Worm (Caenorhabditis elegans): ENCODE measurements around the gene ZK355.3.

DNA sequence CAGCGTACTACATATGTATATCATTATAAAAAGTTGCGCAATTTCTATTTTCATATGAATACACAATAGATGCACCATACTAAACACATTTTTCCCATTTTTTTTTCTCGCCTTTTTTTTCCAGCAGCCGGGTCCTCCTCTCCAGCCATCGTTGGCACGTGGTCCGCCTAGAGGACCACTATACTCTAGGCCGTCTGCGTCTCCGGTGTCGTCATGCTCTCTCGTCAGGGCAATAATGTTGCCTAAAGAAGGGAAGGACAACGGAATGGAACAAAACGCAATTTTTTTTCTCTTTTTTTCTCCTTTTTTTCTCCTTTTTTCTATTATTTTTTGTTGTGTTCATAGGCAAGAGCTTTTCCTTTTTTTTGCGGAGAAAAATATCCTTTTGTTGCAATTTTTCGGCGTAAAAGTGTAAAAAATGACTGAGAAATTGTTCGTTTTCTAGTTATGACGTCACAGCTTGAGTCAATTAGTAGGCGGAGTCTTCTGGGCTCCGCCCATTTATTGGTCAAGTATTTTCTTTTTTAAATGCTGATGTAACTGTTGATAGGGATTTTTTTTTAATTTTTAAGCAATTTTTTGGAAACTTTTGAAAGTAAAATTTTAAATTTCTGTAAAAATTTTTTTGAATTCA, 35.2 kb upstream of the ZK355.3 start:
- TF ChIP-seq him-1 (tag; optimal IDR thresholded peaks at IDR 0.05) (peak; percentile 67), dao-5 (tag; optimal IDR thresholded peaks at IDR 0.05) (no peak), W03F9.2 (tag; optimal IDR thresholded peaks at IDR 0.05) (no peak)
